Worm (Caenorhabditis elegans) whole organism, L2 larva: ENCODE results near the gene sdz-32.

Source experiments
- ZK546.5 ChIP-seq: sonication (generic microtip); optimal IDR thresholded peaks from 2 replicates; lab custom pipeline; 2017; ENCODE audit warnings: missing biosample characterization, missing genetic modification characterization
- ama-1 ChIP-seq: fragments of 150-350 bp; optimal IDR thresholded peaks from 2 replicates; lab custom pipeline; 2018; ENCODE audit warnings: inconsistent platforms
- ceh-16 ChIP-seq: fragments of 150-350 bp; optimal IDR thresholded peaks from 2 replicates; lab custom pipeline; 2014; ENCODE audit warnings: missing biosample characterization, missing genetic modification characterization
- lin-13 ChIP-seq: fragments of 150-350 bp; optimal IDR thresholded peaks from 2 replicates; lab custom pipeline; 2014; ENCODE audit warnings: missing biosample characterization, missing genetic modification reagents, missing genetic modification characterization
- lsy-2 ChIP-seq, 2 experiments: fragments of 150-350 bp in 1 of 2; sonication (generic microtip) in 1 of 2; optimal IDR thresholded peaks; 2 replicates each; lab custom pipeline; 2014 to 2017; ENCODE audit warnings: missing biosample characterization in 2 of 2, missing genetic modification characterization in 2 of 2
- nhr-77 ChIP-seq: fragments of 150-350 bp; optimal IDR thresholded peaks from 2 replicates; lab custom pipeline; 2014; ENCODE audit warnings: missing biosample characterization, missing genetic modification characterization
- snpc-4 ChIP-seq: fragments of 150-350 bp; optimal IDR thresholded peaks from 2 replicates; lab custom pipeline; 2014; ENCODE audit warnings: missing biosample characterization, missing genetic modification characterization
- unc-55 ChIP-seq: fragments of 150-350 bp; sonication (generic microtip); optimal IDR thresholded peaks from 3 replicates; lab custom pipeline; 2014; ENCODE audit warnings: missing biosample characterization, missing genetic modification reagents, missing genetic modification characterization
- ztf-1 ChIP-seq: fragments of 200-800 bp; sonication (Bioruptor generic); conservative IDR thresholded peaks from 2 replicates; pipeline ENCODE4 v1.3.6; 2022; ENCODE audit warnings: missing genetic modification characterization, missing compliant biosample characterization

DNA sequence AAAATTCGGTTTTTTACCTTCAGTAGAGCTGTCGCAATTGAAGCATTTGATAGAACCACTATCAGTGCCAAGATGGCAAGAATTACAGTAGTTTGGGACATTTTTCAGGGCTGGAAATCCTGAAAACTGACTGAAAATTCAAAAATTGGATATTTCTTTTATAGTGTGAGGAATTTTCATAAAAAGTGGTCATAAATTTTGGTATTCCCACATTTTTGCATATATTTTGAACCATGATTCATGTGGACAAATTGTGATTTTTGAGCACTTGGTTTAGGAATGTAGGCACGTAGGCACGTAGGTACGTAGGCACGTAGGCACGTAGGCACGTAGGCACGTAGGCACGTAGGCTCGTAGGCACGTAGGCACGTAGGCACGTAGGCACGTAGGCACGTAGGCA, 38.4 kb downstream of the sdz-32 start, which contains the start of gene Y49F6B.19:
- no peak for TF ChIP-seq ama-1 (lab: Kevin White, UChicago)
- TF ChIP-seq lsy-2 (tag; optimal IDR thresholded peaks at IDR 0.05; lab: Kevin White, UChicago), result no peak
- no peak for TF ChIP-seq ZK546.5
- no peak for TF ChIP-seq ceh-16 (tag; lab: Kevin White, UChicago)
- TF ChIP-seq lin-13, result no peak
- TF ChIP-seq unc-55, result no peak
- TF ChIP-seq snpc-4, result no peak
- TF ChIP-seq nhr-77 (tag; lab: Kevin White, UChicago), result no peak
- no peak for TF ChIP-seq ztf-1 (GFP tag; lab: Robert Waterston, UW)
